Worm (Caenorhabditis elegans): ENCODE measurements around the gene lgc-6.
A peak's percentile ranks its signal among the peaks of the same experiment; 100 is the strongest.

- no peak for TF ChIP-seq lin-13 (GFP tag; optimal IDR thresholded peaks at IDR 0.05)
- no peak for TF ChIP-seq ztf-4 (tag; optimal IDR thresholded peaks at IDR 0.05)
- no peak for TF ChIP-seq snpc-4 (tag; optimal IDR thresholded peaks at IDR 0.05)
- TF ChIP-seq nhr-77 (tag; optimal IDR thresholded peaks at IDR 0.05): no peak
- no peak for TF ChIP-seq elt-3 (tag; optimal IDR thresholded peaks at IDR 0.05)
- TF ChIP-seq unc-55 (GFP tag; optimal IDR thresholded peaks at IDR 0.05): no peak
- no peak for TF ChIP-seq F13H6.1 (tag; optimal IDR thresholded peaks at IDR 0.05)
- TF ChIP-seq lin-11 (tag; optimal IDR thresholded peaks at IDR 0.05): no peak
- no peak for TF ChIP-seq unc-62 (GFP tag; optimal IDR thresholded peaks at IDR 0.05)
- TF ChIP-seq fos-1 (tag; optimal IDR thresholded peaks at IDR 0.05): peak; percentile 78
- TF ChIP-seq ama-1 (optimal IDR thresholded peaks at IDR 0.05): no peak
- TF ChIP-seq ztf-11 (tag; optimal IDR thresholded peaks at IDR 0.05): no peak
- no peak for TF ChIP-seq nhr-11 (tag; optimal IDR thresholded peaks at IDR 0.05)
Measured at ce11 chrIV:8380266-8380850, 40.6 kb downstream of the lgc-6 start.

Measured in whole organism, L2 larva.